Fruit fly (Drosophila melanogaster) whole organism, embryonic: ENCODE data around the gene Prm.

Experiments used
- CG10321 ChIP-seq: fragments of 200-800 bp; sonication (Bioruptor generic); IDR thresholded peaks from 2 replicates; pipeline ENCODE4 v1.3.6; 2022; ENCODE audit warnings: missing biosample characterization, missing genetic modification characterization
- CG10543 ChIP-seq: fragments of 200-800 bp; sonication (Bioruptor generic); optimal IDR thresholded peaks from 3 replicates; lab custom pipeline; 2017; ENCODE audit warnings: missing biosample characterization, mild to moderate bottlenecking, missing genetic modification characterization, moderate library complexity
- CG10979 ChIP-seq: fragments of 200-800 bp; sonication (Bioruptor generic); optimal IDR thresholded peaks from 2 replicates; lab custom pipeline; 2018; ENCODE audit warnings: missing biosample characterization, mild to moderate bottlenecking, missing genetic modification characterization, moderate library complexity
- CG11504 ChIP-seq: fragments of 200-800 bp; sonication (Bioruptor generic); optimal IDR thresholded peaks from 3 replicates; lab custom pipeline; 2019; ENCODE audit warnings: missing biosample characterization, mild to moderate bottlenecking, missing genetic modification characterization, moderate library complexity
- CG12236 ChIP-seq: fragments of 200-800 bp; sonication (Bioruptor generic); optimal IDR thresholded peaks from 2 replicates; lab custom pipeline; 2016; ENCODE audit warnings: missing biosample characterization, missing genetic modification characterization
- CG12659 ChIP-seq: fragments of 200-800 bp; sonication (Bioruptor generic); optimal IDR thresholded peaks from 3 replicates; lab custom pipeline; 2017; ENCODE audit warnings: mild to moderate bottlenecking, missing biosample characterization, missing genetic modification reagents, missing genetic modification characterization
- CG14441 ChIP-seq: fragments of 200-800 bp; sonication (Bioruptor generic); IDR thresholded peaks from 2 replicates; pipeline ENCODE4 v1.3.6; 2022; ENCODE audit warnings: missing biosample characterization, missing genetic modification characterization
- CG14667 ChIP-seq: fragments of 200-800 bp; sonication (Bioruptor generic); IDR thresholded peaks from 2 replicates; pipeline ENCODE4 v1.3.6; 2022; ENCODE audit warnings: missing biosample characterization, missing genetic modification characterization
- CG1529 ChIP-seq: fragments of 200-800 bp; sonication (Bioruptor generic); optimal IDR thresholded peaks from 3 replicates; lab custom pipeline; 2018; ENCODE audit warnings: missing biosample characterization, missing genetic modification characterization
- CG15514 ChIP-seq: fragments of 200-800 bp; sonication (Bioruptor generic); optimal IDR thresholded peaks from 3 replicates; lab custom pipeline; 2017; ENCODE audit warnings: missing biosample characterization, missing genetic modification characterization, mild to moderate bottlenecking, moderate library complexity, missing genetic modification reagents
- CG1602 ChIP-seq: fragments of 200-800 bp; sonication (Bioruptor generic); optimal IDR thresholded peaks from 3 replicates; lab custom pipeline; 2016; ENCODE audit warnings: missing biosample characterization, missing genetic modification characterization
- CG1792 ChIP-seq: fragments of 200-800 bp; sonication (Bioruptor generic); optimal IDR thresholded peaks from 2 replicates; lab custom pipeline; 2016; ENCODE audit warnings: missing biosample characterization, missing genetic modification characterization
- CG18262 ChIP-seq: fragments of 200-800 bp; optimal IDR thresholded peaks from 3 replicates; lab custom pipeline; 2019; ENCODE audit warnings: missing biosample characterization, mild to moderate bottlenecking, missing genetic modification characterization, moderate library complexity
- CG2116 ChIP-seq: fragments of 200-800 bp; sonication (Bioruptor generic); optimal IDR thresholded peaks from 3 replicates; lab custom pipeline; 2018; ENCODE audit warnings: missing biosample characterization, mild to moderate bottlenecking, missing genetic modification characterization
- CG2129 ChIP-seq: fragments of 200-800 bp; sonication (Bioruptor generic); IDR thresholded peaks from 2 replicates; pipeline ENCODE4 v1.3.6; 2022; ENCODE audit warnings: missing biosample characterization, missing genetic modification characterization; ENCODE audit not compliant: partially characterized antibody
- CG2712 ChIP-seq: fragments of 200-800 bp; optimal IDR thresholded peaks from 3 replicates; lab custom pipeline; 2019; ENCODE audit warnings: missing biosample characterization, mild to moderate bottlenecking, missing genetic modification characterization, moderate library complexity
- CG32767 ChIP-seq: fragments of 200-800 bp; sonication (Bioruptor generic); IDR thresholded peaks from 2 replicates; pipeline ENCODE4 v1.3.6; 2022; ENCODE audit warnings: missing biosample characterization, missing genetic modification characterization
- CG3281 ChIP-seq: fragments of 200-800 bp; sonication (Bioruptor generic); optimal IDR thresholded peaks from 3 replicates; lab custom pipeline; 2017; ENCODE audit warnings: missing biosample characterization, mild to moderate bottlenecking, missing genetic modification characterization
- CG4820 ChIP-seq: fragments of 200-800 bp; sonication (Bioruptor generic); optimal IDR thresholded peaks from 3 replicates; lab custom pipeline; 2016; ENCODE audit warnings: missing biosample characterization, missing genetic modification characterization
- CG6654 ChIP-seq: fragments of 200-800 bp; sonication (Bioruptor generic); optimal IDR thresholded peaks from 2 replicates; lab custom pipeline; 2017; ENCODE audit warnings: missing biosample characterization, mild to moderate bottlenecking, missing genetic modification characterization
- CG7372 ChIP-seq: fragments of 200-800 bp; sonication (Bioruptor generic); IDR thresholded peaks from 2 replicates; pipeline ENCODE4 v1.3.6; 2022; ENCODE audit warnings: missing biosample characterization, missing genetic modification characterization
- CG9215 ChIP-seq: fragments of 200-800 bp; sonication (Bioruptor generic); IDR thresholded peaks from 2 replicates; pipeline ENCODE4 v1.3.6; 2022; ENCODE audit warnings: missing biosample characterization, missing genetic modification characterization
- Camta ChIP-seq: fragments of 200-800 bp; sonication (Bioruptor generic); optimal IDR thresholded peaks from 2 replicates; lab custom pipeline; 2016; ENCODE audit warnings: missing biosample characterization, missing genetic modification characterization
- Doc2 ChIP-seq: fragments of 200-800 bp; sonication (Bioruptor generic); IDR thresholded peaks from 2 replicates; pipeline ENCODE4 v1.3.6; 2022; ENCODE audit warnings: missing biosample characterization, missing genetic modification characterization
- Hr78 ChIP-seq, 2 experiments: fragments of 200-800 bp in 1 of 2; fragments of >200 bp in 1 of 2; sonication (Bioruptor generic) in 1 of 2; optimal IDR thresholded peaks; 2 replicates each; lab custom pipeline; 2017 to 2019; ENCODE audit warnings: missing biosample characterization in 2 of 2, missing genetic modification characterization in 2 of 2, mild to moderate bottlenecking in 1 of 2, moderate library complexity in 1 of 2
- MESR4 ChIP-seq: fragments of 200-800 bp; sonication (Bioruptor generic); optimal IDR thresholded peaks from 2 replicates; lab custom pipeline; 2018; ENCODE audit warnings: missing biosample characterization, mild to moderate bottlenecking, missing genetic modification characterization, moderate library complexity
- Meics ChIP-seq: fragments of 200-800 bp; sonication (Bioruptor generic); optimal IDR thresholded peaks from 2 replicates; lab custom pipeline; 2017; ENCODE audit warnings: missing biosample characterization, mild to moderate bottlenecking, missing genetic modification characterization
- NC2β ChIP-seq: fragments of 200-800 bp; sonication (Bioruptor generic); optimal IDR thresholded peaks from 2 replicates; lab custom pipeline; 2016; ENCODE audit warnings: missing biosample characterization, missing genetic modification characterization
- Nf-YB ChIP-seq: fragments of 200-800 bp; sonication (Bioruptor generic); optimal IDR thresholded peaks from 3 replicates; lab custom pipeline; 2019; ENCODE audit warnings: missing biosample characterization, mild to moderate bottlenecking, missing genetic modification characterization, moderate library complexity
- Rfx ChIP-seq: fragments of 200-800 bp; sonication (Bioruptor generic); IDR thresholded peaks from 2 replicates; pipeline ENCODE4 v1.3.6; 2022; ENCODE audit warnings: missing biosample characterization, missing genetic modification characterization
- Scr ChIP-seq: fragments of 200-800 bp; sonication (Bioruptor generic); IDR thresholded peaks from 2 replicates; pipeline ENCODE4 v1.3.6; 2022; ENCODE audit warnings: missing biosample characterization, missing genetic modification characterization; ENCODE audit not compliant: partially characterized antibody
- Sox102F ChIP-seq: fragments of 200-800 bp; sonication (Bioruptor generic); optimal IDR thresholded peaks from 2 replicates; lab custom pipeline; 2018; ENCODE audit warnings: missing biosample characterization, mild to moderate bottlenecking, missing genetic modification characterization, moderate library complexity
- TFAM ChIP-seq: fragments of 200-800 bp; sonication (Bioruptor generic); optimal IDR thresholded peaks from 2 replicates; lab custom pipeline; 2017; ENCODE audit warnings: missing biosample characterization, missing genetic modification characterization, inconsistent platforms
- ara ChIP-seq: fragments of 200-800 bp; sonication (Bioruptor generic); IDR thresholded peaks from 2 replicates; pipeline ENCODE4 v1.3.6; 2022; ENCODE audit warnings: missing biosample characterization, missing genetic modification characterization
- caup ChIP-seq: fragments of 200-800 bp; sonication (Bioruptor generic); optimal IDR thresholded peaks from 3 replicates; lab custom pipeline; 2017; ENCODE audit warnings: missing biosample characterization, mild to moderate bottlenecking, missing genetic modification characterization, moderate library complexity; ENCODE audit not compliant: severe bottlenecking
- chif ChIP-seq, 2 experiments: fragments of 200-800 bp; sonication (Bioruptor generic); optimal IDR thresholded peaks; 3 replicates each; lab custom pipeline; 2016; ENCODE audit warnings: missing biosample characterization in 2 of 2, missing genetic modification characterization in 2 of 2
- fd102C ChIP-seq: fragments of 200-800 bp; sonication (Bioruptor generic); optimal IDR thresholded peaks from 2 replicates; lab custom pipeline; 2018; ENCODE audit warnings: missing biosample characterization, mild to moderate bottlenecking, missing genetic modification characterization, moderate library complexity
- ftz-f1 ChIP-seq: fragments of 200-800 bp; sonication (Bioruptor generic); optimal IDR thresholded peaks from 2 replicates; lab custom pipeline; 2016; ENCODE audit warnings: missing biosample characterization, missing genetic modification characterization
- hkb ChIP-seq, 2 experiments: fragments of 200-800 bp in 1 of 2; fragments of >200 bp in 1 of 2; sonication (Bioruptor generic) in 1 of 2; IDR thresholded peaks in 1 of 2; optimal IDR thresholded peaks in 1 of 2; 2 replicates each; pipeline versions ENCODE4 v1.3.6 to Lab custom; 2017 to 2022; ENCODE audit warnings: missing biosample characterization in 1 of 2, missing genetic modification characterization in 1 of 2
- hth ChIP-seq: fragments of >200 bp; optimal IDR thresholded peaks from 2 replicates; lab custom pipeline; 2017; ENCODE audit warnings: inconsistent platforms
- jing ChIP-seq: fragments of 200-800 bp; sonication (Bioruptor generic); optimal IDR thresholded peaks from 2 replicates; lab custom pipeline; 2018; ENCODE audit warnings: missing biosample characterization, mild to moderate bottlenecking, missing genetic modification characterization
- ken ChIP-seq: fragments of 200-800 bp; sonication (Bioruptor generic); IDR thresholded peaks from 3 replicates; pipeline ENCODE4 v1.3.6; 2022; ENCODE audit warnings: missing biosample characterization, missing genetic modification characterization
- lmd ChIP-seq: fragments of 200-800 bp; sonication (Bioruptor generic); IDR thresholded peaks from 2 replicates; pipeline ENCODE4 v1.3.6; 2022; ENCODE audit warnings: missing biosample characterization, missing genetic modification characterization
- nerfin-1 ChIP-seq: fragments of 200-800 bp; sonication (Bioruptor generic); optimal IDR thresholded peaks from 3 replicates; lab custom pipeline; 2019; ENCODE audit warnings: missing biosample characterization, mild to moderate bottlenecking, missing genetic modification characterization, moderate library complexity
- peb ChIP-seq: fragments of 200-800 bp; sonication (Bioruptor generic); IDR thresholded peaks from 2 replicates; pipeline ENCODE4 v1.3.6; 2022; ENCODE audit warnings: missing biosample characterization, missing genetic modification characterization
- psq ChIP-seq: fragments of 200-800 bp; sonication (Bioruptor generic); optimal IDR thresholded peaks from 2 replicates; lab custom pipeline; 2017; ENCODE audit warnings: missing biosample characterization, missing genetic modification characterization
- ranshi ChIP-seq: fragments of 200-800 bp; sonication (Bioruptor generic); IDR thresholded peaks from 2 replicates; pipeline ENCODE4 v1.3.6; 2022; ENCODE audit warnings: missing biosample characterization, missing genetic modification characterization
- sens ChIP-seq: fragments of 200-800 bp; sonication (Bioruptor generic); peaks from one replicate; lab custom pipeline; 2016; ENCODE audit warnings: missing biosample characterization, missing genetic modification characterization
- slbo ChIP-seq: fragments of 200-800 bp; sonication (Bioruptor generic); IDR thresholded peaks from 2 replicates; pipeline ENCODE4 v1.3.6; 2022; ENCODE audit warnings: missing biosample characterization, missing genetic modification characterization
- slp2 ChIP-seq: fragments of 200-800 bp; sonication (Bioruptor generic); optimal IDR thresholded peaks from 2 replicates; lab custom pipeline; 2016; ENCODE audit warnings: missing biosample characterization, missing genetic modification characterization
- sug ChIP-seq: fragments of 200-800 bp; optimal IDR thresholded peaks from 2 replicates; lab custom pipeline; 2019; ENCODE audit warnings: missing biosample characterization, mild to moderate bottlenecking, missing genetic modification characterization, moderate library complexity

Prm gene

dm6 chr3L:8767876-8768275 is 22.8 kb upstream of the Prm start (continued):
- TF ChIP-seq CG6654 (GFP tag; lab: Kevin White, UChicago) (no peak), hth (lab: Kevin White, UChicago) (no peak), Sox102F (GFP tag; lab: Kevin White, UChicago) (peak; percentile 21), CG10543 (no peak), CG14441 (GFP tag; lab: Robert Waterston, UW) (peak; percentile 38; the same call in 1 of the 2 replicates), fd102C (GFP tag; lab: Kevin White, UChicago) (no peak), CG9215 (GFP tag; lab: Robert Waterston, UW) (peak; percentile 62), Hr78 (GFP tag; optimal IDR thresholded peaks at IDR 0.05; lab: Kevin White, UChicago) (no peak), psq (GFP tag; lab: Kevin White, UChicago) (no peak), Nf-YB (GFP tag; lab: Kevin White, UChicago) (no peak), CG11504 (tag; lab: Kevin White, UChicago) (peak; percentile 64), CG2129 (no peak), ftz-f1 (no peak), Scr (GFP tag; lab: Robert Waterston, UW) (no peak), nerfin-1 (tag; lab: Kevin White, UChicago) (no peak), caup (GFP tag; lab: Kevin White, UChicago) (peak; percentile 37), CG2116 (GFP tag; lab: Kevin White, UChicago) (no peak), MESR4 (no peak), CG2712 (tag; lab: Kevin White, UChicago) (peak; percentile 19), sug (tag; lab: Kevin White, UChicago) (no peak), Meics (GFP tag; lab: Kevin White, UChicago) (peak; percentile 73), ken (GFP tag; lab: Robert Waterston, UW) (no peak), CG4820 (peak; percentile 17), CG7372 (GFP tag; lab: Robert Waterston, UW) (0 out of 2 replicates have a peak, but pooled peaks have one; percentile 10), chif (GFP tag; optimal IDR thresholded peaks at IDR 0.05; lab: Kevin White, UChicago) (peak in 1 of 2 experiments; percentile 11), CG12659 (GFP tag; lab: Kevin White, UChicago) (peak; percentile 58), CG32767 (GFP tag; lab: Robert Waterston, UW) (peak; percentile 48; the same call in 1 of the 2 replicates), lmd (peak; percentile 70), CG18262 (tag; lab: Kevin White, UChicago) (peak; percentile 18), CG10979 (tag; lab: Kevin White, UChicago) (no peak), CG10321 (no peak), CG1529 (no peak), jing (GFP tag; lab: Kevin White, UChicago) (no peak), slbo (GFP tag; lab: Robert Waterston, UW) (peak; percentile 70)

- TF ChIP-seq CG14667 (peak; percentile 96), CG1792 (GFP tag; lab: Kevin White, UChicago) (peak; percentile 93), slp2 (GFP tag; lab: Kevin White, UChicago) (peak; percentile 95), ara (peak; percentile 96), sens (peak; percentile 100), Rfx (GFP tag; lab: Robert Waterston, UW) (peak; percentile 98), Doc2 (GFP tag; lab: Robert Waterston, UW) (peak; percentile 91), CG3281 (GFP tag; lab: Kevin White, UChicago) (peak; percentile 98), TFAM (GFP tag; lab: Kevin White, UChicago) (peak; percentile 86), peb (peak; percentile 97), ranshi (GFP tag; lab: Robert Waterston, UW) (peak; percentile 97), CG1602 (peak; percentile 98), hkb (optimal IDR thresholded peaks at IDR 0.05; lab: Kevin White, UChicago) (no peak), hkb (GFP tag; IDR thresholded peaks at IDR 0.05; lab: Robert Waterston, UW) (peak; percentile 96), NC2β (GFP tag; lab: Kevin White, UChicago) (peak; percentile 96), CG15514 (peak; percentile 87), Camta (GFP tag; lab: Kevin White, UChicago) (peak; percentile 91), CG12236 (peak; percentile 95)
Measured at dm6 chr3L:8765969-8766538, 20.9 kb upstream of the Prm start.
